Fruit fly (Drosophila melanogaster): ENCODE data around the gene Atg17.

Atg17 gene

dm6 chr3R:5659829-5660197 lies 9.7 kb upstream of the Atg17 start, which contains the start of gene CG2182 (continued):
- no peak for TF ChIP-seq CG9437 (GFP tag; optimal IDR thresholded peaks at IDR 0.05)
- TF ChIP-seq CG10267 (tag; optimal IDR thresholded peaks at IDR 0.05) = no peak
- no peak for TF ChIP-seq dati (GFP tag; IDR thresholded peaks at IDR 0.05)
- TF ChIP-seq YL-1 (GFP tag; optimal IDR thresholded peaks at IDR 0.05) = no peak
- TF ChIP-seq CG7963 (GFP tag; IDR thresholded peaks at IDR 0.05; ENCODE audit: partially characterized antibody) = peak; percentile 65; the same call in 2 of the 3 replicates
- no peak for TF ChIP-seq CG31441 (GFP tag; IDR thresholded peaks at IDR 0.05)
- peak; percentile 92 for TF ChIP-seq Opbp (GFP tag; IDR thresholded peaks at IDR 0.05; ENCODE audit: partially characterized antibody)
- peak; percentile 6; the same call in 1 of the 4 replicates for TF ChIP-seq chinmo (GFP tag; IDR thresholded peaks at IDR 0.05; ENCODE audit: partially characterized antibody)
- no peak for TF ChIP-seq sob (GFP tag; IDR thresholded peaks at IDR 0.05)
- no peak for TF ChIP-seq Oaz (GFP tag; IDR thresholded peaks at IDR 0.05)
- no peak for TF ChIP-seq sqz (GFP tag; optimal IDR thresholded peaks at IDR 0.05)
- TF ChIP-seq B-H1 (GFP tag; IDR thresholded peaks at IDR 0.05) = no peak
- TF ChIP-seq HHEX (GFP tag; optimal IDR thresholded peaks at IDR 0.05) = no peak
- peak; percentile 53 for TF ChIP-seq Sry-δ (GFP tag; optimal IDR thresholded peaks at IDR 0.05)
- peak; percentile 33 for TF ChIP-seq trem (tag; optimal IDR thresholded peaks at IDR 0.05)
- TF ChIP-seq Rfx (GFP tag; IDR thresholded peaks at IDR 0.05) = peak; percentile 52
- no peak for TF ChIP-seq Neu2 (GFP tag; optimal IDR thresholded peaks at IDR 0.05; ENCODE audit: borderline replicate concordance)
- peak; percentile 55 for TF ChIP-seq hb (GFP tag; IDR thresholded peaks at IDR 0.05; ENCODE audit: partially characterized antibody)
- TF ChIP-seq phol (tag; optimal IDR thresholded peaks at IDR 0.05) = peak; percentile 90
- no peak for TF ChIP-seq CG14441 (GFP tag; IDR thresholded peaks at IDR 0.05)
- TF ChIP-seq MBD-R2 (GFP tag; IDR thresholded peaks at IDR 0.05) = 0 out of 2 replicates have a peak, but pooled peaks have one; percentile 10
- peak; percentile 3 for TF ChIP-seq Hsf (GFP tag; optimal IDR thresholded peaks at IDR 0.05)
- TF ChIP-seq Rx (GFP tag; IDR thresholded peaks at IDR 0.05) = no peak
- peak; percentile 7 for TF ChIP-seq nerfin-2 (GFP tag; IDR thresholded peaks at IDR 0.05; ENCODE audit: partially characterized antibody)
- no peak for TF ChIP-seq Antp (GFP tag; optimal IDR thresholded peaks at IDR 0.05)
- peak; percentile 47; the same call in 2 of the 3 replicates for TF ChIP-seq zen2 (GFP tag; IDR thresholded peaks at IDR 0.05; ENCODE audit: partially characterized antibody)
- TF ChIP-seq vnd (GFP tag; IDR thresholded peaks at IDR 0.05; ENCODE audit: partially characterized antibody) = peak; percentile 42
- TF ChIP-seq stwl (tag; optimal IDR thresholded peaks at IDR 0.05) = no peak
- TF ChIP-seq knrl (GFP tag; IDR thresholded peaks at IDR 0.05; ENCODE audit: partially characterized antibody) = no peak; the same call in 1 of the 3 replicates
- peak; percentile 39 for TF ChIP-seq pzg (GFP tag; optimal IDR thresholded peaks at IDR 0.05)
- peak; percentile 80 for TF ChIP-seq CG42726 (GFP tag; IDR thresholded peaks at IDR 0.05; ENCODE audit: partially characterized antibody)
- TF ChIP-seq CG10462 (GFP tag; optimal IDR thresholded peaks at IDR 0.05) = no peak
- no peak for TF ChIP-seq HLH54F (GFP tag; optimal IDR thresholded peaks at IDR 0.05)
- TF ChIP-seq Hand (GFP tag; optimal IDR thresholded peaks at IDR 0.05) = no peak
- peak; percentile 14 for TF ChIP-seq hbn (GFP tag; IDR thresholded peaks at IDR 0.05; ENCODE audit: partially characterized antibody)
- TF ChIP-seq CG6689 (GFP tag; IDR thresholded peaks at IDR 0.05) = 0 out of 2 replicates have a peak, but pooled peaks have one; percentile 5
- TF ChIP-seq Fer3 (tag; optimal IDR thresholded peaks at IDR 0.05) = no peak
- TF ChIP-seq Hmr (GFP tag; optimal IDR thresholded peaks at IDR 0.05) = no peak
- TF ChIP-seq sim (GFP tag; IDR thresholded peaks at IDR 0.05) = no peak
- no peak for TF ChIP-seq Tbp (GFP tag; optimal IDR thresholded peaks at IDR 0.05)
- TF ChIP-seq Myb (GFP tag; optimal IDR thresholded peaks at IDR 0.05) = peak; percentile 28
- TF ChIP-seq Asciz (GFP tag; optimal IDR thresholded peaks at IDR 0.05) = no peak
- TF ChIP-seq Sry-β (GFP tag; optimal IDR thresholded peaks at IDR 0.05) = no peak
- TF ChIP-seq CG8290 (GFP tag; optimal IDR thresholded peaks at IDR 0.05) = no peak
- peak; percentile 48 to 50 for TF ChIP-seq CG8290 (tag; optimal IDR thresholded peaks at IDR 0.05)
- no peak for TF ChIP-seq CG16779 (GFP tag; IDR thresholded peaks at IDR 0.05)
- TF ChIP-seq ato (GFP tag; IDR thresholded peaks at IDR 0.05; ENCODE audit: partially characterized antibody) = peak; percentile 83
- TF ChIP-seq wor (GFP tag; IDR thresholded peaks at IDR 0.05) = no peak
- TF ChIP-seq pb (GFP tag; optimal IDR thresholded peaks at IDR 0.05) = no peak
- peak; percentile 23 for TF ChIP-seq slbo (GFP tag; IDR thresholded peaks at IDR 0.05)
- TF ChIP-seq TFAM (GFP tag; optimal IDR thresholded peaks at IDR 0.05) = no peak
